Worm (Caenorhabditis elegans) whole organism, L4/young adult: ENCODE measurements around the gene pgl-2.

Experiments
- W03F9.2 ChIP-seq: fragments of 150-350 bp; optimal IDR thresholded peaks from 2 replicates; lab custom pipeline; 2014; ENCODE audit warnings: missing biosample characterization, missing genetic modification characterization
- dao-5 ChIP-seq: sonication (generic microtip); optimal IDR thresholded peaks from 2 replicates; lab custom pipeline; 2016; ENCODE audit warnings: missing genotype, missing genetic modification characterization, moderate library complexity, missing compliant biosample characterization
- him-1 ChIP-seq: sonication (generic microtip); optimal IDR thresholded peaks from 2 replicates; lab custom pipeline; 2016; ENCODE audit warnings: missing genotype, missing genetic modification reagents, missing genetic modification characterization, missing compliant biosample characterization

ce11 chrIII:8653457-8653856, 21.8 kb downstream of the pgl-2 start:
- TF ChIP-seq dao-5 (tag; lab: Kevin White, UChicago) (no peak), him-1 (tag; lab: Kevin White, UChicago) (no peak), W03F9.2 (tag; lab: Kevin White, UChicago) (no peak)
